Fruit fly (Drosophila melanogaster): Measurements from ENCODE around the gene CG32023.

The CG32023 gene

DNA sequence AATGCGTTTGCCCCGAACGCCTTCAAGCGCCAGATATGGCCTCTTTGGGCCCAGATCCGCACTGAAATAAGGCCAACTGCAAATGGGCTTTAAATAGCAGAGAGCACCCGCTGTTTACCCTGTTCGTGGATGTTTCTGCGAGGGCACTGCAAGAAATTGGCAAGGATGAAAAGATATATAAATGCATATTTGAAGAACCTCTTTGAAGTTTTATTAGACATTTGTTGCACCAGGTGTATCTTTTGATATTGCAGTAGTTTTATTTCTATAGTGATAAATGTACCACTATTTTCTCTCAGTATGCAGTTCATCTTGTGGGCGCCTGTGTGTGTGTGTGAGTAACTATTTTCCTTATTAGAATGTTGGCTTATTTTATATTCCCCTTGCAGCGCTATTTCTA is 9.5 kb upstream of the CG32023 start (continued):
- TF ChIP-seq fkh (GFP tag; optimal IDR thresholded peaks at IDR 0.05) (no peak), fd85E (GFP tag; optimal IDR thresholded peaks at IDR 0.05) (no peak), Blimp-1 (GFP tag; optimal IDR thresholded peaks at IDR 0.05) (no peak), Eip93F (GFP tag; optimal IDR thresholded peaks at IDR 0.05) (no peak), CG8632 (GFP tag; optimal IDR thresholded peaks at IDR 0.05) (peak; percentile 5), cyc (GFP tag; optimal IDR thresholded peaks at IDR 0.05) (no peak), CG11294 (GFP tag; IDR thresholded peaks at IDR 0.05) (peak; percentile 78), Eip75B (GFP tag; optimal IDR thresholded peaks at IDR 0.05) (peak; percentile 30), Lpt (GFP tag; optimal IDR thresholded peaks at IDR 0.05) (peak; percentile 35), CG9139 (GFP tag; optimal IDR thresholded peaks at IDR 0.05) (peak; percentile 13), CG4318 (GFP tag; optimal IDR thresholded peaks at IDR 0.05) (peak; percentile 9), CG11902 (GFP tag; optimal IDR thresholded peaks at IDR 0.05) (no peak), CG10631 (GFP tag; optimal IDR thresholded peaks at IDR 0.05) (peak; percentile 32), Hr4 (GFP tag; optimal IDR thresholded peaks at IDR 0.05) (peak; percentile 63), lz (GFP tag; optimal IDR thresholded peaks at IDR 0.05) (peak; percentile 5), CG6163 (GFP tag; IDR thresholded peaks at IDR 0.05) (peak; percentile 85), CG6792 (GFP tag; optimal IDR thresholded peaks at IDR 0.05) (peak; percentile 5), ss (GFP tag; optimal IDR thresholded peaks at IDR 0.05) (peak; percentile 27 to 31), net (GFP tag; optimal IDR thresholded peaks at IDR 0.05) (peak; percentile 17), CG11762 (GFP tag; optimal IDR thresholded peaks at IDR 0.05; ENCODE audit: insufficient read depth) (no peak), vri (GFP tag; optimal IDR thresholded peaks at IDR 0.05) (no peak), CG6854 (GFP tag; optimal IDR thresholded peaks at IDR 0.05) (no peak), Ets96B (tag; optimal IDR thresholded peaks at IDR 0.05) (peak; percentile 47), Ets21C (GFP tag; optimal IDR thresholded peaks at IDR 0.05) (no peak), Eip78C (GFP tag) (peak; percentile 90), CG7368 (GFP tag; optimal IDR thresholded peaks at IDR 0.05) (peak; percentile 7), spab (GFP tag; optimal IDR thresholded peaks at IDR 0.05) (peak; percentile 46), CG6808 (GFP tag; optimal IDR thresholded peaks at IDR 0.05) (peak; percentile 41), Gug (GFP tag; IDR thresholded peaks at IDR 0.05) (peak; percentile 60), topi (GFP tag; optimal IDR thresholded peaks at IDR 0.05) (peak; percentile 4), CG3032 (tag; optimal IDR thresholded peaks at IDR 0.05) (no peak), CG10669 (GFP tag; optimal IDR thresholded peaks at IDR 0.05) (peak; percentile 57), CG3919 (GFP tag; optimal IDR thresholded peaks at IDR 0.05) (peak; percentile 63), Hr38 (GFP tag; optimal IDR thresholded peaks at IDR 0.05) (no peak), Hr39 (GFP tag; optimal IDR thresholded peaks at IDR 0.05) (peak; percentile 10)

DNA sequence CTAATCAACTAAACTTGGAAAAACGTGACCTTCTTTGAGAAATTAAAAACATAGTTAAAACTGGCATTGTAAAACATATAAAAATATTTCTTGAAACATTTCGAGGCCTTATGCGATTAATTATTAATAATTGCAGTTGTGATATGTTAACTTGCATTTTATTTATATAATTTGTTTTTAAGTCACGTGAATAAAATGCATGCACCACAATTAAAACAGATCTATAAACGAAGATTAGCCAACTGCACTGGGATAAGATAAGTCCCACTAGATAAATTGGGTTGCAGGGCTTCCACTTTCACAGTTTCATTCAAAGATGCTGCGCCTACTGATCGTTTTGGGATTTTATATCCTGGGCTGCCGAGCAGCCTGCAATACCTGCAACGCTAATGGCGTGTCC is 6.1 kb upstream of the CG32023 start, which contains the start of gene CG13309:
Gene CG13309, plus strand, starts transcription at position 301 of the 400 bp plus-strand sequence.
- TF ChIP-seq CG11902 (GFP tag; optimal IDR thresholded peaks at IDR 0.05) (no peak), eg (GFP tag; IDR thresholded peaks at IDR 0.05) (no peak)

DNA sequence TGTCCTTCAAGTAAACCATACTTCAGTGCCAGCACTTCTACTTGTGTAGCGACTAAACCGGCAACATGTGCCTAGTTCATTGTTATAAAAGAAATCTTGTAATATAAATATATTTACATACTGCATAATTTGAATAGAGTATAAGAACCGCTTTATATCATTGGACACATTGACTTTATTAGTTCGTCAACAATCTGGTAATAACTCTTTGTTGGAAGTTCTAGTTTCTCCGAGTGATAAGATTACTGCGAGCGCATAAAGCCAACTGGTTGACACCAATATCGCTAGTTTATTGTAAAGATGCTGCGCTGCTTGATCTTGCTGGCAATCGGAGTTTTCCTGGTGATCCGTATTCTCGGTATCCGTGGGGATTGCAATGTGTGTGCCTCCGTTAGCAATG is 4.3 kb upstream of the CG32023 start, which contains the start of gene CG13308:
Gene CG13308, plus strand, starts transcription at position 301 of the 400 bp plus-strand sequence.
- TF ChIP-seq CG8119 (GFP tag; IDR thresholded peaks at IDR 0.05) (no peak), CG9139 (GFP tag; optimal IDR thresholded peaks at IDR 0.05) (no peak), Eip93F (GFP tag; optimal IDR thresholded peaks at IDR 0.05) (no peak), CG6854 (GFP tag; optimal IDR thresholded peaks at IDR 0.05) (no peak), CG10631 (GFP tag; optimal IDR thresholded peaks at IDR 0.05) (no peak), Smox (GFP tag; optimal IDR thresholded peaks at IDR 0.05) (no peak), Lpt (GFP tag; optimal IDR thresholded peaks at IDR 0.05) (no peak), Met (GFP tag; optimal IDR thresholded peaks at IDR 0.05) (no peak), Sox14 (GFP tag; optimal IDR thresholded peaks at IDR 0.05) (no peak)
